Worm (Caenorhabditis elegans) whole organism, late embryonic: Measurements from ENCODE around the gene F49C5.3.

Experiments used
- F13H6.1 ChIP-seq: sonication (generic microtip); optimal IDR thresholded peaks from 2 replicates; lab custom pipeline; 2016; ENCODE audit warnings: missing genetic modification characterization, missing compliant biosample characterization
- K02D7.2 ChIP-seq: sonication (generic microtip); optimal IDR thresholded peaks from 2 replicates; lab custom pipeline; 2017; ENCODE audit warnings: mild to moderate bottlenecking, missing genetic modification characterization, missing compliant biosample characterization
- K09A11.1 ChIP-seq: sonication (generic microtip); optimal IDR thresholded peaks from 2 replicates; lab custom pipeline; 2017; ENCODE audit warnings: antibody characterized with exemption, mild to moderate bottlenecking, missing genetic modification characterization, missing compliant biosample characterization; ENCODE audit not compliant: insufficient read depth
- T23F11.4 ChIP-seq: fragments of 200-800 bp; sonication (Bioruptor generic); optimal IDR thresholded peaks from 2 replicates; lab custom pipeline; 2018; ENCODE audit warnings: mild to moderate bottlenecking, missing genetic modification characterization, missing compliant biosample characterization
- ceh-19 ChIP-seq: fragments of 200-800 bp; sonication (Bioruptor generic); optimal IDR thresholded peaks from 2 replicates; lab custom pipeline; 2018; ENCODE audit warnings: mild to moderate bottlenecking, missing genetic modification characterization, missing compliant biosample characterization
- ceh-30 ChIP-seq: fragments of 150-350 bp; optimal IDR thresholded peaks from 2 replicates; lab custom pipeline; 2014; ENCODE audit warnings: missing biosample characterization, missing genetic modification characterization
- ceh-34 ChIP-seq: sonication (generic microtip); optimal IDR thresholded peaks from 2 replicates; lab custom pipeline; 2016; ENCODE audit warnings: mild to moderate bottlenecking, missing genetic modification characterization, missing compliant biosample characterization
- ceh-45 ChIP-seq: fragments of 200-800 bp; sonication (Bioruptor generic); IDR thresholded peaks from 2 replicates; pipeline ENCODE4 v1.3.6; 2022; ENCODE audit warnings: missing genetic modification reagents, missing genetic modification characterization, missing compliant biosample characterization
- ceh-48 ChIP-seq: sonication (generic microtip); optimal IDR thresholded peaks from 2 replicates; lab custom pipeline; 2016; ENCODE audit warnings: missing genetic modification characterization, inconsistent platforms, missing compliant biosample characterization
- ceh-6 ChIP-seq: fragments of 200-800 bp; sonication (Bioruptor generic); optimal IDR thresholded peaks from 2 replicates; lab custom pipeline; 2018; ENCODE audit warnings: mild to moderate bottlenecking, missing genetic modification characterization, missing compliant biosample characterization
- hlh-30 ChIP-seq: sonication (generic microtip); optimal IDR thresholded peaks from 2 replicates; lab custom pipeline; 2017; ENCODE audit warnings: antibody characterized with exemption, missing genetic modification characterization, missing compliant biosample characterization; ENCODE audit not compliant: insufficient read depth
- pat-9 ChIP-seq: fragments of 200-800 bp; sonication (Bioruptor generic); optimal IDR thresholded peaks from 2 replicates; lab custom pipeline; 2018; ENCODE audit warnings: mild to moderate bottlenecking, missing genetic modification characterization, moderate library complexity, missing compliant biosample characterization
- rnt-1 ChIP-seq: sonication (generic microtip); optimal IDR thresholded peaks from 2 replicates; lab custom pipeline; 2016; ENCODE audit warnings: missing genetic modification characterization, missing compliant biosample characterization
- syd-9 ChIP-seq: sonication (generic microtip); optimal IDR thresholded peaks from 2 replicates; lab custom pipeline; 2016; ENCODE audit warnings: mild to moderate bottlenecking, missing genetic modification characterization, moderate library complexity, missing compliant biosample characterization
- tbx-7 ChIP-seq: sonication (generic microtip); optimal IDR thresholded peaks from 2 replicates; lab custom pipeline; 2016; ENCODE audit warnings: missing genotype, missing genetic modification characterization, missing compliant biosample characterization
- unc-3 ChIP-seq, 2 experiments: fragments of 200-800 bp in 1 of 2; sonication (Bioruptor generic) in 1 of 2; sonication (generic microtip) in 1 of 2; conservative IDR thresholded peaks in 1 of 2; optimal IDR thresholded peaks in 1 of 2; 2 replicates each; pipeline versions ENCODE4 v1.3.6 to Lab custom; 2016 to 2022; ENCODE audit warnings: missing compliant biosample characterization in 2 of 2, missing genetic modification characterization in 2 of 2, missing genetic modification reagents in 1 of 2

The F49C5.3 gene

ce11 chrII:12580952-12581351, 44.6 kb downstream of the F49C5.3 start, which contains the start of gene clec-4:
Gene clec-4 (minus strand): TSS chrII:12581113.
- TF ChIP-seq T23F11.4 (GFP tag; lab: Kevin White, UChicago): no peak
- TF ChIP-seq ceh-48: no peak
- TF ChIP-seq ceh-30 (tag; lab: Kevin White, UChicago): no peak
- no peak for TF ChIP-seq syd-9 (tag; lab: Kevin White, UChicago)
- TF ChIP-seq F13H6.1 (tag; lab: Kevin White, UChicago): no peak
- TF ChIP-seq unc-3 (GFP tag; conservative IDR thresholded peaks at IDR 0.05; lab: Robert Waterston, UW): no peak
- no peak for TF ChIP-seq unc-3 (tag; optimal IDR thresholded peaks at IDR 0.05; lab: Kevin White, UChicago)
- no peak for TF ChIP-seq K09A11.1 (tag; lab: Kevin White, UChicago)
- TF ChIP-seq ceh-34 (tag; lab: Kevin White, UChicago): no peak
- TF ChIP-seq pat-9: no peak
- no peak for TF ChIP-seq ceh-6 (GFP tag; lab: Kevin White, UChicago)
- TF ChIP-seq K02D7.2: no peak
- no peak for TF ChIP-seq rnt-1
- no peak for TF ChIP-seq tbx-7
- no peak for TF ChIP-seq ceh-45 (GFP tag; lab: Robert Waterston, UW)
- no peak for TF ChIP-seq hlh-30 (tag; lab: Kevin White, UChicago)
- TF ChIP-seq ceh-19 (GFP tag; lab: Kevin White, UChicago): no peak
- TF ChIP-seq, all 69 proteins: peak for 0
